Fruit fly (Drosophila melanogaster) whole organism, prepupa: Measurements from ENCODE around the gene CG12531.

Experiments used
- Blimp-1 ChIP-seq: fragments of 200-800 bp; sonication (Bioruptor generic); optimal IDR thresholded peaks from 3 replicates; lab custom pipeline; 2017; ENCODE audit warnings: missing biosample characterization, missing genetic modification characterization, mild to moderate bottlenecking, moderate library complexity, missing genetic modification reagents
- CG10631 ChIP-seq: fragments of 200-800 bp; sonication (Bioruptor generic); optimal IDR thresholded peaks from 2 replicates; lab custom pipeline; 2016; ENCODE audit warnings: missing biosample characterization, missing genetic modification characterization
- CG34406 ChIP-seq: fragments of 200-800 bp; sonication (Bioruptor generic); optimal IDR thresholded peaks from 3 replicates; lab custom pipeline; 2016; ENCODE audit warnings: missing biosample characterization, missing genetic modification characterization
- CG3919 ChIP-seq: fragments of 200-800 bp; sonication (Bioruptor generic); optimal IDR thresholded peaks from 3 replicates; lab custom pipeline; 2016; ENCODE audit warnings: missing biosample characterization, missing genetic modification characterization
- CG6792 ChIP-seq: fragments of 200-800 bp; sonication (Bioruptor generic); optimal IDR thresholded peaks from 3 replicates; lab custom pipeline; 2016; ENCODE audit warnings: missing biosample characterization, missing genetic modification characterization
- CG8319 ChIP-seq: fragments of 200-800 bp; sonication (Bioruptor generic); optimal IDR thresholded peaks from 3 replicates; lab custom pipeline; 2016; ENCODE audit warnings: missing biosample characterization, missing genetic modification characterization
- lz ChIP-seq: fragments of 200-800 bp; sonication (Bioruptor generic); optimal IDR thresholded peaks from 3 replicates; lab custom pipeline; 2016; ENCODE audit warnings: missing biosample characterization, missing genetic modification characterization

- TF ChIP-seq CG6792: no peak
- TF ChIP-seq CG10631 (GFP tag; lab: Kevin White, UChicago): no peak
- no peak for TF ChIP-seq lz
- TF ChIP-seq Blimp-1 (GFP tag; lab: Kevin White, UChicago): no peak
- TF ChIP-seq CG3919 (GFP tag; lab: Kevin White, UChicago): no peak
- TF ChIP-seq CG34406: no peak
- TF ChIP-seq CG8319 (GFP tag; lab: Kevin White, UChicago): no peak
Measured at dm6 chrX:19765490-19766212, 46.9 kb downstream of the CG12531 start.
